Worm (Caenorhabditis elegans): ENCODE results near the gene ZC13.2.

The ZC13.2 gene

DNA sequence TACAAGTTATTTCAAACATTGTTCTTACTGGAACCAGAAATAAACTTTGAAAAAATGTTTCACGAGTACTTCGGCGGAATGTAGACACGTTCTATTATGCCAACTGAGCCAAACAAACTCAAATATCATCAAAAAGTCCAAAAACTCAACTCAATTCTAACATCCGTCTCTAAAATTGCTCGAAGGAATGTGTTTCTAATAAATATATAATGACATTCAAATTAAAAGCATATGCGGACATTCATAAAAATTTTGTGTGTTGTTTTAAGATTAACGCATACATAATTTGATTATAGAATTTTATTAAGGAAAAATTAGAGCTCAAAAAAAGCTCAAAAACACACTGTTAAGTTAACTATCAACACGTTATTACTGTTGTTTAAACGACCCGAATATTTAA lies 35.0 kb upstream of the ZC13.2 start:
- TF ChIP-seq nhr-90 (tag; optimal IDR thresholded peaks at IDR 0.05; ENCODE audit: poor library complexity) (no peak), xbp-1 (tag; optimal IDR thresholded peaks at IDR 0.05) (no peak), ceh-8 (GFP tag; optimal IDR thresholded peaks at IDR 0.05) (no peak), nhr-77 (tag; optimal IDR thresholded peaks at IDR 0.05) (no peak), rnt-1 (tag; optimal IDR thresholded peaks at IDR 0.05) (no peak), nhr-28 (tag; optimal IDR thresholded peaks at IDR 0.05) (no peak), sox-4 (tag; optimal IDR thresholded peaks at IDR 0.05) (no peak), sptf-1 (tag; optimal IDR thresholded peaks at IDR 0.05) (no peak), nhr-11 (tag; optimal IDR thresholded peaks at IDR 0.05) (no peak), fkh-4 (tag; optimal IDR thresholded peaks at IDR 0.05; ENCODE audit: borderline replicate concordance) (peak; percentile 89), dsc-1 (tag; optimal IDR thresholded peaks at IDR 0.05) (peak; percentile 90), mdl-1 (tag; optimal IDR thresholded peaks at IDR 0.05) (no peak), hlh-17 (GFP tag; optimal IDR thresholded peaks at IDR 0.05; ENCODE audit: borderline replicate concordance) (no peak)

DNA sequence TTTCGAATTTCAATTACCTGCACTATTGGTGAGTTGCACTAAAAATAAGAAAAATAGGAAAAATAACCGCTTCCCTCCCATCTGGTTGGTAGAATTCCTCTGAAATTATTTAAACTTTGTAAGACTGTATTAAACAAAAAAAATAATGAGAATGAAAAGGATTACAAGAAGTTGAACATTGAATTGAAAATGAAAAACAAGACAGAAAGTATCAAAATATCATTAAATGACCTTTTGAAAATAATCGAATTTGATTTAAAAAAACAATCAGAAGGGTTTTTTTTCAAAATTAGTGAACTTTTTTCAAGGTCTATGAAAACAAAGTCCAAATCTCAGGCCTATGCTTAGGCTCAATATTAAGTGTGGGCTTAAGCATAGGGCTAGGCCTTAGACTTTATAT lies 29.0 kb upstream of the ZC13.2 start, which contains the start of gene igcm-1:
TSS of gene igcm-1 (minus strand) at position 101 of the 400 bp plus-strand sequence.
- TF ChIP-seq ama-1 (optimal IDR thresholded peaks at IDR 0.05) (no peak), unc-130 (tag; optimal IDR thresholded peaks at IDR 0.05) (no peak), vab-15 (tag; optimal IDR thresholded peaks at IDR 0.05) (no peak), egl-13 (tag; optimal IDR thresholded peaks at IDR 0.05) (no peak), tlp-1 (tag; optimal IDR thresholded peaks at IDR 0.05) (no peak), grh-1 (GFP tag; IDR thresholded peaks at IDR 0.05) (no peak), C34B4.2 (tag; optimal IDR thresholded peaks at IDR 0.05) (no peak), zip-4 (GFP tag; optimal IDR thresholded peaks at IDR 0.05) (no peak), lsy-2 (tag; optimal IDR thresholded peaks at IDR 0.05) (no peak), C04F5.9 (tag; optimal IDR thresholded peaks at IDR 0.05) (no peak), fos-1 (tag; optimal IDR thresholded peaks at IDR 0.05) (no peak), mab-9 (GFP tag; IDR thresholded peaks at IDR 0.05) (no peak), lin-35 (GFP tag; optimal IDR thresholded peaks at IDR 0.05) (no peak), nhr-47 (tag; optimal IDR thresholded peaks at IDR 0.05) (no peak), nhr-76 (tag; optimal IDR thresholded peaks at IDR 0.05) (no peak), ets-5 (GFP tag; IDR thresholded peaks at IDR 0.05) (no peak), nhr-77 (tag; optimal IDR thresholded peaks at IDR 0.05) (no peak), zag-1 (tag; optimal IDR thresholded peaks at IDR 0.05) (no peak), fkh-10 (GFP tag; optimal IDR thresholded peaks at IDR 0.05) (no peak)

DNA sequence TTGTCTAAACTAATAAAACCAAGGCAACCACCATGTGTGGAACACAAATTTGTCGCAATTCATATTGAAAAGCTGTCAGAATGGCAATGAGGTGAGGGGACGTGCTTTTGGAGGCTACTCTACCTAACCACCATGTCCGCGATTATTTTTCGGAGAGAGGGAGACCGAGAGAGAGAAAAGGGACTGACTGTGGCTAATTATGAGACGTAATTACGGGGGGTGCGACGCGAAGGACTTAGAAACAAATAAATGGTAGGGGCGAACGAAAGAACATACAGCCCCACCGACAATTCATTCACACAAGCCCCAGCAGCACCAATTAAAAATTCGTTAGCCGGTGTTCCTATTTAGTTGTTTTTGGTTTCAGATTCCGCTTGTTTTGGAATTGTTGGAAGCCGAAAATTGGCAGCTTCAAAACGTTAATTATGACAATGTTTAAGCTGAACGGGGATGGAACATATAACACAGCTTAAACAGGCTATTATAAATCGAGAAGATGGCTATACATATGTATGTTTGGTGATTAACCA lies 27.7 kb upstream of the ZC13.2 start:
- no peak for TF ChIP-seq snpc-4 (tag; optimal IDR thresholded peaks at IDR 0.05)
- TF ChIP-seq fkh-10 (GFP tag; optimal IDR thresholded peaks at IDR 0.05): no peak
- no peak for TF ChIP-seq pag-3 (tag; optimal IDR thresholded peaks at IDR 0.05; ENCODE audit: borderline replicate concordance, insufficient read depth)
- no peak for TF ChIP-seq tbx-2 (tag; optimal IDR thresholded peaks at IDR 0.05)
- TF ChIP-seq lin-39 (tag; optimal IDR thresholded peaks at IDR 0.05): no peak
- TF ChIP-seq jun-1 (tag; optimal IDR thresholded peaks at IDR 0.05): no peak
- no peak for TF ChIP-seq tlp-1 (tag; optimal IDR thresholded peaks at IDR 0.05)

DNA sequence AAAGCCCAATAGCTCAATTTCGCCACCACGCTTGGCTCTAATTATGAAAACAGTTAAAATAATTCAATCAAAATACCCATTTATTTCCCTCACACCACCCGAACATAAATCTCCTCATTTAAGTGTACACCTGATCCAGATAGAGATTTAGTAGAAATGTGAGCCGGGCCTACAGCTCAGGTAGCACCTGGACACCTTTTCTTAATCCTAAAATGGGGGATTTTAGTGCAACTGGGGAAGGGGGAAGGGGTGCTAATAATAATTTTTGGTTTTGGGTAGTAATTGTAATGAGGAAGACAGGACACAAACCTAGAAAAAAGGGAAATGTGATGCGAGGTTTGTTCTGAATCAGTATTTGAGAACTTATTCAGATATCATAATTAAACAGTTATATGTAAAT lies 26.9 kb upstream of the ZC13.2 start:
- TF ChIP-seq nhr-28 (tag; optimal IDR thresholded peaks at IDR 0.05) (no peak), egl-27 (tag; optimal IDR thresholded peaks at IDR 0.05) (no peak), efl-3 (GFP tag; optimal IDR thresholded peaks at IDR 0.05) (no peak), zip-4 (GFP tag; optimal IDR thresholded peaks at IDR 0.05) (no peak), tbx-2 (tag; optimal IDR thresholded peaks at IDR 0.05) (no peak), ceh-63 (GFP tag; optimal IDR thresholded peaks at IDR 0.05) (no peak), aly-2 (tag; optimal IDR thresholded peaks at IDR 0.05) (no peak), fkh-4 (tag; optimal IDR thresholded peaks at IDR 0.05; ENCODE audit: borderline replicate concordance) (no peak), fkh-10 (GFP tag; optimal IDR thresholded peaks at IDR 0.05) (no peak), fos-1 (tag; optimal IDR thresholded peaks at IDR 0.05) (no peak), nhr-237 (tag; optimal IDR thresholded peaks at IDR 0.05) (no peak)
